Fruit fly (Drosophila melanogaster) whole organism, adult: Measurements from ENCODE around the gene RSG7.

Experiments
- CG11617 ChIP-seq: fragments of 200-800 bp; sonication (Bioruptor generic); optimal IDR thresholded peaks from 2 replicates; lab custom pipeline; 2017; ENCODE audit warnings: mild to moderate bottlenecking, missing biosample characterization, missing genetic modification reagents, missing genetic modification characterization
- CG14711 ChIP-seq: fragments of 200-800 bp; sonication (Bioruptor generic); optimal IDR thresholded peaks from 2 replicates; lab custom pipeline; 2018; ENCODE audit warnings: missing biosample characterization, mild to moderate bottlenecking, missing genetic modification characterization, moderate library complexity
- CG1620 ChIP-seq: fragments of 200-800 bp; sonication (Bioruptor generic); optimal IDR thresholded peaks from 2 replicates; lab custom pipeline; 2016; ENCODE audit warnings: missing biosample characterization, missing genetic modification characterization
- CG5204 ChIP-seq: fragments of 200-800 bp; sonication (Bioruptor generic); optimal IDR thresholded peaks from 2 replicates; lab custom pipeline; 2016; ENCODE audit warnings: missing biosample characterization, missing genetic modification characterization
- CG7045 ChIP-seq: fragments of 200-800 bp; sonication (Bioruptor generic); optimal IDR thresholded peaks from 2 replicates; lab custom pipeline; 2017; ENCODE audit warnings: missing biosample characterization, mild to moderate bottlenecking, missing genetic modification characterization
- CG7101 ChIP-seq: fragments of 200-800 bp; sonication (Bioruptor generic); optimal IDR thresholded peaks from 2 replicates; lab custom pipeline; 2018; ENCODE audit warnings: missing biosample characterization, mild to moderate bottlenecking, missing genetic modification characterization, moderate library complexity
- Crg-1 ChIP-seq: fragments of 200-800 bp; sonication (Bioruptor generic); optimal IDR thresholded peaks from 2 replicates; lab custom pipeline; 2016; ENCODE audit warnings: missing biosample characterization, missing genetic modification characterization
- cic ChIP-seq: fragments of 200-800 bp; sonication (Bioruptor generic); optimal IDR thresholded peaks from 2 replicates; lab custom pipeline; 2017; ENCODE audit warnings: missing biosample characterization, mild to moderate bottlenecking, missing genetic modification characterization, moderate library complexity
- kay ChIP-seq: fragments of 200-800 bp; sonication (Bioruptor generic); peaks from one replicate; lab custom pipeline; 2016; ENCODE audit warnings: missing biosample characterization, missing genetic modification characterization, borderline replicate concordance
- pad ChIP-seq: fragments of 200-800 bp; sonication (Bioruptor generic); optimal IDR thresholded peaks from 3 replicates; lab custom pipeline; 2017; ENCODE audit warnings: missing biosample characterization, missing genetic modification characterization, mild to moderate bottlenecking, moderate library complexity, missing genetic modification reagents
- tj ChIP-seq: fragments of 200-800 bp; sonication (Bioruptor generic); optimal IDR thresholded peaks from 3 replicates; lab custom pipeline; 2017; ENCODE audit warnings: missing biosample characterization, mild to moderate bottlenecking, missing genetic modification characterization, moderate library complexity

DNA sequence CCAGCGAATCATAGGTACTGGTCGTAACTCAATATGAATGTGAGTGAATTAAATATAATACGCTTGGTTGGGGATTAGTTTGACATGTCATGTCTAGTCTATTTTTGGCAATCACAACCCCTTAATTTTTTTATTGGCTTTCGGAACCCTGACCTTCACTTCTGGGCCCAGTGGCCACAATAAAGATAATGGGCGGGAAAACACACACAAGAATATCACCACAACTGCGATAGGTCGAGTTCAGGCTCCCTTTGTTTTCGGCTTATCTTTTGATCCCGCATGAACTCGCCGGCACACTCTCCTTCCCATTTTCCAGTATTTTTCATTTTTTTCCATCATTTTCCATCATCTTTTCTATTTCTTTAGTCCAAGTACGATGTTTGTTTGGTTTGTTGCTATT is 26.0 kb downstream of the RSG7 start:
- TF ChIP-seq Crg-1 (GFP tag; lab: Kevin White, UChicago) (no peak), CG7101 (tag; lab: Kevin White, UChicago) (no peak), kay (GFP tag; lab: Kevin White, UChicago) (no peak), tj (GFP tag; lab: Kevin White, UChicago) (no peak), CG7045 (no peak), CG11617 (GFP tag; lab: Kevin White, UChicago) (no peak), cic (GFP tag; lab: Kevin White, UChicago) (no peak), pad (GFP tag; lab: Kevin White, UChicago) (no peak), CG1620 (GFP tag; lab: Kevin White, UChicago) (no peak), CG5204 (no peak), CG14711 (no peak)
